Worm (Caenorhabditis elegans): ENCODE data around the gene fbxb-111.
A peak's percentile ranks its signal among the peaks of the same experiment; 100 is the strongest.

Gene fbxb-111

ce11 chrII:2800550-2801233, 25.9 kb upstream of the fbxb-111 start, which contains the start of gene nhr-119:
TSS of gene nhr-119 (minus strand) at chrII:2800600.
- TF ChIP-seq rpc-1 (optimal IDR thresholded peaks at IDR 0.05) (no peak), rpc-1 (tag; optimal IDR thresholded peaks at IDR 0.05) (no peak), dox-1 (GFP tag; IDR thresholded peaks at IDR 0.05) (peak; percentile 48; the same call in 1 of the 2 replicates), egrh-3 (GFP tag; IDR thresholded peaks at IDR 0.05) (peak; percentile 66), K12H6.12 (tag; optimal IDR thresholded peaks at IDR 0.05) (no peak), lin-35 (GFP tag; optimal IDR thresholded peaks at IDR 0.05) (peak in 1 of 3 experiments; percentile 41), ztf-26 (tag; optimal IDR thresholded peaks at IDR 0.05) (peak; percentile 61), F55B11.4 (tag; optimal IDR thresholded peaks at IDR 0.05; ENCODE audit: borderline replicate concordance, insufficient read depth) (no peak), F23B12.7 (tag; optimal IDR thresholded peaks at IDR 0.05; ENCODE audit: insufficient read depth) (no peak), hlh-12 (tag; optimal IDR thresholded peaks at IDR 0.05) (no peak), Y53G8AR.9 (GFP tag; conservative IDR thresholded peaks at IDR 0.05) (no peak), F57C9.4 (tag; optimal IDR thresholded peaks at IDR 0.05) (no peak), F52B5.7 (tag; optimal IDR thresholded peaks at IDR 0.05) (no peak), rcor-1 (GFP tag; IDR thresholded peaks at IDR 0.05) (no peak), cebp-1 (GFP tag; IDR thresholded peaks at IDR 0.05) (no peak), cebp-1 (tag; optimal IDR thresholded peaks at IDR 0.05) (peak; percentile 42), lin-40 (tag; optimal IDR thresholded peaks at IDR 0.05) (peak; percentile 75), snpc-1.1 (tag; optimal IDR thresholded peaks at IDR 0.05; ENCODE audit: insufficient read depth) (no peak), F57A8.1 (GFP tag; optimal IDR thresholded peaks at IDR 0.05) (no peak), fkh-3 (tag; optimal IDR thresholded peaks at IDR 0.05) (no peak), mcd-1 (GFP tag; IDR thresholded peaks at IDR 0.05) (peak; percentile 57), nfyb-1 (GFP tag; IDR thresholded peaks at IDR 0.05) (0 out of 2 replicates have a peak, but pooled peaks have one; percentile 24), ekl-4 (GFP tag; IDR thresholded peaks at IDR 0.05) (0 out of 2 replicates have a peak, but pooled peaks have one; percentile 38), ztf-25 (GFP tag; IDR thresholded peaks at IDR 0.05) (no peak), Y53F4B.3 (GFP tag; IDR thresholded peaks at IDR 0.05) (no peak), snpc-1.3 (tag; optimal IDR thresholded peaks at IDR 0.05; ENCODE audit: insufficient read depth) (no peak), gei-17 (GFP tag; optimal IDR thresholded peaks at IDR 0.05) (no peak), nhr-80 (tag; optimal IDR thresholded peaks at IDR 0.05) (peak; percentile 67), bed-1 (GFP tag; IDR thresholded peaks at IDR 0.05) (no peak), nfya-1 (tag; optimal IDR thresholded peaks at IDR 0.05; ENCODE audit: borderline replicate concordance, insufficient read depth) (no peak), let-607 (tag; optimal IDR thresholded peaks at IDR 0.05) (peak in 1 of 2 experiments; percentile 42), tbx-9 (tag; optimal IDR thresholded peaks at IDR 0.05; ENCODE audit: borderline replicate concordance) (no peak), aptf-3 (GFP tag; IDR thresholded peaks at IDR 0.05) (no peak), hsf-1 (GFP tag; IDR thresholded peaks at IDR 0.05) (no peak), lin-26 (GFP tag; IDR thresholded peaks at IDR 0.05) (no peak), Y67H2A.10 (GFP tag; conservative IDR thresholded peaks at IDR 0.05) (no peak), tbp1 (GFP tag; optimal IDR thresholded peaks at IDR 0.05) (peak; percentile 15), hmg-1.2 (GFP tag; IDR thresholded peaks at IDR 0.05) (peak; percentile 82), chd-7 (tag; optimal IDR thresholded peaks at IDR 0.05) (peak; percentile 5), atf-7 (tag; optimal IDR thresholded peaks at IDR 0.05) (peak; percentile 23), F22D6.2 (tag; optimal IDR thresholded peaks at IDR 0.05) (peak; percentile 33)

Measured in whole organism, young adult.